Worm (Caenorhabditis elegans): Measurements from ENCODE around the gene Y46G5A.7.
A peak's percentile ranks its signal among the peaks of the same experiment; 100 is the strongest.

Y46G5A.7 gene

ce11 chrII:12738284-12739201, 17.6 kb downstream of the Y46G5A.7 start, which contains the start of gene pisy-1 (continued):
- TF ChIP-seq tbx-2 (tag; optimal IDR thresholded peaks at IDR 0.05) (peak; percentile 45), pag-3 (tag; optimal IDR thresholded peaks at IDR 0.05; ENCODE audit: borderline replicate concordance, insufficient read depth) (no peak), ceh-8 (GFP tag; optimal IDR thresholded peaks at IDR 0.05) (no peak), unc-130 (tag; optimal IDR thresholded peaks at IDR 0.05) (peak; percentile 70), ceh-82 (tag; optimal IDR thresholded peaks at IDR 0.05) (peak; percentile 27 to 64 (median 38)), lin-39 (tag; optimal IDR thresholded peaks at IDR 0.05) (peak; percentile 34), unc-98 (GFP tag; IDR thresholded peaks at IDR 0.05) (no peak), unc-86 (tag; optimal IDR thresholded peaks at IDR 0.05) (no peak), vab-15 (tag; optimal IDR thresholded peaks at IDR 0.05) (peak; percentile 53), snu-23 (GFP tag; optimal IDR thresholded peaks at IDR 0.05) (peak; percentile 67), C16A3.4 (tag; optimal IDR thresholded peaks at IDR 0.05) (peak; percentile 37), dsc-1 (tag; optimal IDR thresholded peaks at IDR 0.05) (peak; percentile 9), mef-2 (tag; optimal IDR thresholded peaks at IDR 0.05) (no peak), F16B12.6 (tag; optimal IDR thresholded peaks at IDR 0.05) (peak; percentile 32), lin-15B (tag; optimal IDR thresholded peaks at IDR 0.05) (peak; percentile 53), efl-1 (optimal IDR thresholded peaks at IDR 0.05) (peak; percentile 65 to 86), efl-1 (GFP tag; optimal IDR thresholded peaks at IDR 0.05 in 1 of 2) (peak; percentile 89 to 98), ceh-88 (GFP tag; IDR thresholded peaks at IDR 0.05) (no peak)

ce11 chrII:12736579-12736978, 19.6 kb downstream of the Y46G5A.7 start, which contains the start of gene snrp-200:
snrp-200 (minus strand) TSS chrII:12736910.
- TF ChIP-seq isw-1 (GFP tag; IDR thresholded peaks at IDR 0.05) (no peak), egl-13 (tag; optimal IDR thresholded peaks at IDR 0.05) (no peak), lir-3 (tag; optimal IDR thresholded peaks at IDR 0.05; ENCODE audit: poor library complexity) (no peak), lsy-2 (tag; optimal IDR thresholded peaks at IDR 0.05) (no peak), nhr-76 (tag; optimal IDR thresholded peaks at IDR 0.05) (no peak), ztf-4 (tag; optimal IDR thresholded peaks at IDR 0.05) (no peak), unc-98 (GFP tag; IDR thresholded peaks at IDR 0.05) (no peak), pqm-1 (tag; optimal IDR thresholded peaks at IDR 0.05) (no peak), unc-30 (tag; optimal IDR thresholded peaks at IDR 0.05) (no peak), efl-3 (GFP tag; optimal IDR thresholded peaks at IDR 0.05) (no peak), fkh-10 (GFP tag; optimal IDR thresholded peaks at IDR 0.05) (no peak), nhr-71 (tag; optimal IDR thresholded peaks at IDR 0.05) (no peak), fkh-4 (tag; optimal IDR thresholded peaks at IDR 0.05; ENCODE audit: borderline replicate concordance) (no peak), nhr-20 (tag; optimal IDR thresholded peaks at IDR 0.05) (no peak), snu-23 (GFP tag; optimal IDR thresholded peaks at IDR 0.05) (no peak)

ce11 chrII:12729952-12730351, 26.2 kb downstream of the Y46G5A.7 start:
- no peak for TF ChIP-seq jun-1 (tag; optimal IDR thresholded peaks at IDR 0.05)
- TF ChIP-seq nhr-12 (tag; optimal IDR thresholded peaks at IDR 0.05), result no peak
- TF ChIP-seq unc-30 (tag; optimal IDR thresholded peaks at IDR 0.05), result no peak
- TF ChIP-seq nhr-28 (tag; optimal IDR thresholded peaks at IDR 0.05), result no peak
- no peak for TF ChIP-seq lsy-2 (tag; optimal IDR thresholded peaks at IDR 0.05)
- TF ChIP-seq ets-5 (GFP tag; IDR thresholded peaks at IDR 0.05), result no peak
- TF ChIP-seq fkh-4 (tag; optimal IDR thresholded peaks at IDR 0.05; ENCODE audit: borderline replicate concordance), result no peak
- no peak for TF ChIP-seq lin-15B (tag; optimal IDR thresholded peaks at IDR 0.05)
- TF ChIP-seq aha-1 (tag; optimal IDR thresholded peaks at IDR 0.05), result no peak

ce11 chrII:12728608-12729007, 27.5 kb downstream of the Y46G5A.7 start:
- TF ChIP-seq zag-1 (tag; optimal IDR thresholded peaks at IDR 0.05) (no peak), snpc-4 (tag; optimal IDR thresholded peaks at IDR 0.05) (no peak), ceh-88 (GFP tag; IDR thresholded peaks at IDR 0.05) (no peak), sox-4 (tag; optimal IDR thresholded peaks at IDR 0.05) (no peak), nhr-71 (tag; optimal IDR thresholded peaks at IDR 0.05) (no peak)
